Fruit fly (Drosophila melanogaster): ENCODE measurements around the gene Tsp2A.

- TF ChIP-seq CG15710 (tag; optimal IDR thresholded peaks at IDR 0.05) (no peak), Ets98B (GFP tag; IDR thresholded peaks at IDR 0.05) (no peak), rn (GFP tag; IDR thresholded peaks at IDR 0.05) (no peak), Pif1A (GFP tag; optimal IDR thresholded peaks at IDR 0.05) (no peak)
Measured at dm6 chrX:1341528-1341927, 4.8 kb upstream of the Tsp2A start, which contains the start of gene CG11409.
